Fruit fly (Drosophila melanogaster) whole organism, embryonic: ENCODE measurements around the gene lbl.
A peak's percentile ranks its signal among the peaks of the same experiment; 100 is the strongest.

Experiments
- BtbVII ChIP-seq: fragments of 200-800 bp; sonication (Bioruptor generic); optimal IDR thresholded peaks from 3 replicates; lab custom pipeline; 2017; ENCODE audit warnings: missing biosample characterization, mild to moderate bottlenecking, missing genetic modification characterization
- CG10543 ChIP-seq: fragments of 200-800 bp; sonication (Bioruptor generic); optimal IDR thresholded peaks from 3 replicates; lab custom pipeline; 2017; ENCODE audit warnings: missing biosample characterization, mild to moderate bottlenecking, missing genetic modification characterization, moderate library complexity
- CG12104 ChIP-seq: fragments of 200-800 bp; sonication (Bioruptor generic); optimal IDR thresholded peaks from 3 replicates; lab custom pipeline; 2016; ENCODE audit warnings: missing biosample characterization, missing genetic modification characterization
- CG12391 ChIP-seq: fragments of 200-800 bp; sonication (Bioruptor generic); optimal IDR thresholded peaks from 3 replicates; lab custom pipeline; 2018; ENCODE audit warnings: missing biosample characterization, mild to moderate bottlenecking, missing genetic modification characterization, moderate library complexity
- CG12942 ChIP-seq: fragments of 200-800 bp; sonication (Bioruptor generic); optimal IDR thresholded peaks from 3 replicates; lab custom pipeline; 2016; ENCODE audit warnings: missing biosample characterization, missing genetic modification characterization
- CG15011 ChIP-seq: fragments of 200-800 bp; sonication (Bioruptor generic); optimal IDR thresholded peaks from 3 replicates; lab custom pipeline; 2018; ENCODE audit warnings: missing biosample characterization, mild to moderate bottlenecking, missing genetic modification characterization
- CG16815 ChIP-seq: fragments of 200-800 bp; sonication (Bioruptor generic); optimal IDR thresholded peaks from 3 replicates; lab custom pipeline; 2017; ENCODE audit warnings: missing biosample characterization, mild to moderate bottlenecking, missing genetic modification characterization
- CG17361 ChIP-seq: fragments of 200-800 bp; sonication (Bioruptor generic); IDR thresholded peaks from 3 replicates; pipeline ENCODE4 v1.3.6; 2022; ENCODE audit warnings: missing biosample characterization, missing genetic modification characterization
- CG17385 ChIP-seq: fragments of 200-800 bp; sonication (Bioruptor generic); optimal IDR thresholded peaks from 3 replicates; lab custom pipeline; 2018; ENCODE audit warnings: missing biosample characterization, mild to moderate bottlenecking, missing genetic modification characterization
- CG17568 ChIP-seq: fragments of 200-800 bp; sonication (Bioruptor generic); optimal IDR thresholded peaks from 2 replicates; lab custom pipeline; 2018; ENCODE audit warnings: missing biosample characterization, mild to moderate bottlenecking, missing genetic modification characterization, moderate library complexity
- CG18011 ChIP-seq: fragments of 200-800 bp; sonication (Bioruptor generic); optimal IDR thresholded peaks from 2 replicates; lab custom pipeline; 2017; ENCODE audit warnings: missing biosample characterization, missing genetic modification characterization, mild to moderate bottlenecking, moderate library complexity, missing genotype
- CG18262 ChIP-seq: fragments of 200-800 bp; optimal IDR thresholded peaks from 3 replicates; lab custom pipeline; 2019; ENCODE audit warnings: missing biosample characterization, mild to moderate bottlenecking, missing genetic modification characterization, moderate library complexity
- CG2116 ChIP-seq: fragments of 200-800 bp; sonication (Bioruptor generic); optimal IDR thresholded peaks from 3 replicates; lab custom pipeline; 2018; ENCODE audit warnings: missing biosample characterization, mild to moderate bottlenecking, missing genetic modification characterization
- CG2199 ChIP-seq: fragments of 200-800 bp; sonication (Bioruptor generic); IDR thresholded peaks from 3 replicates; pipeline ENCODE4 v1.3.6; 2022; ENCODE audit warnings: missing biosample characterization, missing genetic modification characterization
- CG3065 ChIP-seq: fragments of 200-800 bp; sonication (Bioruptor generic); optimal IDR thresholded peaks from 2 replicates; lab custom pipeline; 2016; ENCODE audit warnings: missing biosample characterization, missing genetic modification characterization
- CG4730 ChIP-seq: fragments of 200-800 bp; sonication (Bioruptor generic); IDR thresholded peaks from 2 replicates; pipeline ENCODE4 v1.3.6; 2022; ENCODE audit warnings: missing biosample characterization, missing genetic modification characterization
- CG4820 ChIP-seq: fragments of 200-800 bp; sonication (Bioruptor generic); optimal IDR thresholded peaks from 3 replicates; lab custom pipeline; 2016; ENCODE audit warnings: missing biosample characterization, missing genetic modification characterization
- CG5180 ChIP-seq: fragments of 200-800 bp; sonication (Bioruptor generic); optimal IDR thresholded peaks from 3 replicates; lab custom pipeline; 2017; ENCODE audit warnings: missing biosample characterization, missing genetic modification characterization, mild to moderate bottlenecking, moderate library complexity, missing genetic modification reagents
- CG6254 ChIP-seq: fragments of 200-800 bp; sonication (Bioruptor generic); optimal IDR thresholded peaks from 3 replicates; lab custom pipeline; 2017; ENCODE audit warnings: mild to moderate bottlenecking, missing biosample characterization, missing genetic modification reagents, missing genetic modification characterization
- CG7271 ChIP-seq: fragments of 200-800 bp; sonication (Bioruptor generic); optimal IDR thresholded peaks from 2 replicates; lab custom pipeline; 2018; ENCODE audit warnings: missing biosample characterization, mild to moderate bottlenecking, missing genetic modification characterization, moderate library complexity
- CG8944 ChIP-seq: fragments of 200-800 bp; sonication (Bioruptor generic); optimal IDR thresholded peaks from 3 replicates; lab custom pipeline; 2016; ENCODE audit warnings: missing biosample characterization, missing genetic modification characterization
- Fer1 ChIP-seq: fragments of 200-800 bp; sonication (Bioruptor generic); optimal IDR thresholded peaks from 2 replicates; lab custom pipeline; 2017; ENCODE audit warnings: missing biosample characterization, mild to moderate bottlenecking, missing genetic modification characterization
- MBD-R2 ChIP-seq: fragments of 200-800 bp; sonication (Bioruptor generic); IDR thresholded peaks from 2 replicates; pipeline ENCODE4 v1.3.6; 2022; ENCODE audit warnings: missing biosample characterization, missing genetic modification characterization
- Nf-YB ChIP-seq: fragments of 200-800 bp; sonication (Bioruptor generic); optimal IDR thresholded peaks from 3 replicates; lab custom pipeline; 2019; ENCODE audit warnings: missing biosample characterization, mild to moderate bottlenecking, missing genetic modification characterization, moderate library complexity
- Poxn ChIP-seq: fragments of 200-800 bp; sonication (Bioruptor generic); IDR thresholded peaks from 2 replicates; pipeline ENCODE4 v1.3.6; 2022; ENCODE audit warnings: missing biosample characterization, missing genetic modification characterization
- Tbp ChIP-seq: fragments of >200 bp; optimal IDR thresholded peaks from 2 replicates; lab custom pipeline; 2018; ENCODE audit warnings: missing biosample characterization, missing genetic modification characterization
- abd-A ChIP-seq: fragments of 200-800 bp; sonication (Bioruptor generic); optimal IDR thresholded peaks from 3 replicates; lab custom pipeline; 2019; ENCODE audit warnings: missing biosample characterization, mild to moderate bottlenecking, missing genetic modification characterization, moderate library complexity
- btn ChIP-seq: fragments of 200-800 bp; sonication (Bioruptor generic); optimal IDR thresholded peaks from 2 replicates; lab custom pipeline; 2016; ENCODE audit warnings: missing biosample characterization, missing genetic modification characterization
- corto ChIP-seq: fragments of 200-800 bp; sonication (Bioruptor generic); optimal IDR thresholded peaks from 2 replicates; lab custom pipeline; 2016; ENCODE audit warnings: missing biosample characterization, mild to moderate bottlenecking, missing genetic modification characterization, moderate library complexity
- crol ChIP-seq: fragments of 200-800 bp; sonication (Bioruptor generic); IDR thresholded peaks from 2 replicates; pipeline ENCODE4 v1.3.6; 2022; ENCODE audit warnings: missing biosample characterization, missing genetic modification characterization
- dpn ChIP-seq, 2 experiments: fragments of 200-800 bp; sonication (Bioruptor generic); optimal IDR thresholded peaks; 3 replicates each; lab custom pipeline; 2016; ENCODE audit warnings: missing biosample characterization in 2 of 2, missing genetic modification characterization in 2 of 2
- ems ChIP-seq: fragments of 200-800 bp; sonication (Bioruptor generic); optimal IDR thresholded peaks from 3 replicates; lab custom pipeline; 2016; ENCODE audit warnings: missing biosample characterization, missing genetic modification characterization
- en ChIP-seq: fragments of 200-800 bp; sonication (Bioruptor generic); optimal IDR thresholded peaks from 2 replicates; lab custom pipeline; 2016; ENCODE audit warnings: missing biosample characterization, missing genetic modification characterization
- eyg ChIP-seq: fragments of 200-800 bp; sonication (Bioruptor generic); optimal IDR thresholded peaks from 3 replicates; lab custom pipeline; 2016; ENCODE audit warnings: missing biosample characterization, missing genetic modification characterization
- gsb-n ChIP-seq: fragments of 200-800 bp; sonication (Bioruptor generic); optimal IDR thresholded peaks from 3 replicates; lab custom pipeline; 2018; ENCODE audit warnings: missing biosample characterization, mild to moderate bottlenecking, missing genetic modification characterization
- inv ChIP-seq: fragments of 200-800 bp; sonication (Bioruptor generic); IDR thresholded peaks from 2 replicates; pipeline ENCODE4 v1.3.6; 2022; ENCODE audit warnings: missing biosample characterization, missing genetic modification characterization; ENCODE audit not compliant: partially characterized antibody
- lab ChIP-seq: fragments of 200-800 bp; sonication (Bioruptor generic); optimal IDR thresholded peaks from 3 replicates; lab custom pipeline; 2017; ENCODE audit warnings: missing biosample characterization, missing genetic modification characterization, mild to moderate bottlenecking, moderate library complexity, missing genetic modification reagents
- lov ChIP-seq, 2 experiments: fragments of 200-800 bp in 1 of 2; fragments of >200 bp in 1 of 2; sonication (Bioruptor generic) in 1 of 2; IDR thresholded peaks in 1 of 2; optimal IDR thresholded peaks in 1 of 2; 2 replicates in 1 of 2; 3 replicates in 1 of 2; pipeline versions ENCODE4 v1.3.6 to Lab custom; 2017 to 2022; ENCODE audit warnings: missing biosample characterization in 1 of 2, missing genetic modification characterization in 1 of 2
- maf-S ChIP-seq: fragments of 200-800 bp; sonication (Bioruptor generic); optimal IDR thresholded peaks from 2 replicates; lab custom pipeline; 2016; ENCODE audit warnings: missing biosample characterization, missing genetic modification characterization
- nom ChIP-seq: fragments of 200-800 bp; sonication (Bioruptor generic); optimal IDR thresholded peaks from 2 replicates; lab custom pipeline; 2017; ENCODE audit warnings: missing biosample characterization, missing genetic modification characterization, mild to moderate bottlenecking, moderate library complexity, missing genetic modification reagents
- otp ChIP-seq: fragments of 200-800 bp; sonication (Bioruptor generic); IDR thresholded peaks from 3 replicates; pipeline ENCODE4, ENCODE4 v1.3.6; 2022; ENCODE audit warnings: missing biosample characterization, missing genetic modification characterization
- pros ChIP-seq: fragments of 200-800 bp; sonication (Bioruptor generic); optimal IDR thresholded peaks from 3 replicates; lab custom pipeline; 2019; ENCODE audit warnings: missing biosample characterization, mild to moderate bottlenecking, missing genetic modification characterization, moderate library complexity
- tll ChIP-seq, 2 experiments: fragments of 200-800 bp in 1 of 2; fragments of >200 bp in 1 of 2; sonication (Bioruptor generic) in 1 of 2; optimal IDR thresholded peaks; 2 replicates each; lab custom pipeline; 2017 to 2019; ENCODE audit warnings: missing biosample characterization in 2 of 2, missing genetic modification characterization in 2 of 2, mild to moderate bottlenecking in 1 of 2, moderate library complexity in 1 of 2
- unc-4 ChIP-seq: fragments of 200-800 bp; sonication (Bioruptor generic); IDR thresholded peaks from 2 replicates; pipeline ENCODE4 v1.3.6; 2022; ENCODE audit warnings: missing biosample characterization, missing genetic modification characterization; ENCODE audit not compliant: partially characterized antibody
- zen2 ChIP-seq: fragments of 200-800 bp; sonication (Bioruptor generic); IDR thresholded peaks from 3 replicates; pipeline ENCODE4 v1.3.6; 2022; ENCODE audit warnings: missing biosample characterization, missing genetic modification characterization; ENCODE audit not compliant: partially characterized antibody

Gene lbl

DNA sequence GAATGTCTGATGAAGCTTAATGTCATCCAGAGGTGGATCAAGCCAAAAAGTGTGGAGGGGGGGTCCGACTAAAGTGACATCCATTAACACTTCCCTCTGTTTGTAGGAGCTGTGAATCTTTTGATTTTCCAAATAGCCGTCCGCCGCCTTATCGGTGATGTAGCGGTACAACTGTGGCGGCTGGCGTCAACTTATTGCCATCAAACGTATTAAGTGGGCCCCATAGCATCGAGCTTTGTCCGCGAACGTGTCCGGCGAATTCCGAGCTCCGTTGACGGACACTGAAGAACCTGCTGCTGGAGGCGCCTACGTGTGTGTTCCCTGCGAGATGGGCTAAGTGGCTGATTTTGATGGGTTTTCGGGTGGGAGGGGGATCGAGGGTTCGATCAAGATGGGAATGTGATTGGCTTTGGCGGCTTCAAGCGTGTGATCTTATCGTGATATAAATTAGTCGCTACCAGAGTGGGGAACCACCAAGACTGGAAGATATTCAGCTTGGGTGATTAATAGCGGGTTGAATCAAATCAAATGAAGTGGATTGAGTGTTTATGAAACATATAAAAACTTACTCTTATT lies 3.7 kb upstream of the lbl start (continued):
- no peak for TF ChIP-seq zen2 (GFP tag; lab: Robert Waterston, UW)
- peak; percentile 83 for TF ChIP-seq CG18011
- no peak for TF ChIP-seq CG12104 (GFP tag; lab: Kevin White, UChicago)
- no peak for TF ChIP-seq Fer1 (GFP tag; lab: Kevin White, UChicago)
- no peak for TF ChIP-seq lab
- no peak for TF ChIP-seq CG18262 (tag; lab: Kevin White, UChicago)
- TF ChIP-seq inv (GFP tag; lab: Robert Waterston, UW), result no peak
- no peak for TF ChIP-seq Tbp (GFP tag; lab: Kevin White, UChicago)
- TF ChIP-seq CG12391 (tag; lab: Kevin White, UChicago), result no peak
- no peak for TF ChIP-seq CG15011 (GFP tag; lab: Kevin White, UChicago)
- no peak for TF ChIP-seq CG3065

dm6 chr3R:21426795-21427194 lies 7.1 kb downstream of the lbl start:
- TF ChIP-seq tll (GFP tag; optimal IDR thresholded peaks at IDR 0.05; lab: Kevin White, UChicago) (peak in 1 of 2 experiments; percentile 88), Nf-YB (GFP tag; lab: Kevin White, UChicago) (peak; percentile 12), CG2116 (GFP tag; lab: Kevin White, UChicago) (no peak), corto (GFP tag; lab: Kevin White, UChicago) (no peak), unc-4 (GFP tag; lab: Robert Waterston, UW) (no peak), MBD-R2 (GFP tag; lab: Robert Waterston, UW) (no peak), CG5180 (GFP tag; lab: Kevin White, UChicago) (no peak), gsb-n (tag; lab: Kevin White, UChicago) (peak; percentile 86), crol (peak; percentile 30; the same call in 1 of the 2 replicates), CG7271 (tag; lab: Kevin White, UChicago) (no peak), pros (GFP tag; lab: Kevin White, UChicago) (peak; percentile 55), eyg (GFP tag; lab: Kevin White, UChicago) (no peak), abd-A (tag; lab: Kevin White, UChicago) (peak; percentile 5), CG10543 (GFP tag; lab: Kevin White, UChicago) (no peak), zen2 (GFP tag; lab: Robert Waterston, UW) (no peak), CG12942 (GFP tag; lab: Kevin White, UChicago) (no peak), CG4820 (GFP tag; lab: Kevin White, UChicago) (no peak), CG2199 (GFP tag; lab: Robert Waterston, UW) (peak; percentile 68; the same call in 2 of the 3 replicates)

DNA sequence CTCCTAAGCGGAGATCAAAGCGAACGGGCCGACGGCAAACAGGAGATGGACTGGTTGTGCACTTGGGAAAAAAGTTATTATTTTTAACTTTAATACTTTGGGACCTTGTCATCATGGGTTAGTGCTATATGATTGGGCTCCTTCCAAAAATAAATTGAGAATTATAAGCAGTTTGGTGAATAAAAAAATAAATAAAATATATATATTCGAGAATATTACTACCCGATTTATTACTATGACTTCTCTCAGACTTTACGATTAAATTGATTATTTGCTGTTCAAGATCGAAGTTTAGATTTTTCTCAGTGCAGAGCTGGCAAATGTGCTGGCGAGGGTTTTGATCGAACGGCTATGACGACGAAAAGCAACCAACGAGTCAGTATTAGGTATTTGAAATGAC lies 14.0 kb downstream of the lbl start:
- TF ChIP-seq CG4730 (GFP tag; lab: Robert Waterston, UW) (no peak), gsb-n (tag; lab: Kevin White, UChicago) (peak; percentile 29), Poxn (GFP tag; lab: Robert Waterston, UW) (no peak), BtbVII (GFP tag; lab: Kevin White, UChicago) (peak; percentile 34), ems (GFP tag; lab: Kevin White, UChicago) (no peak), corto (GFP tag; lab: Kevin White, UChicago) (no peak), lov (optimal IDR thresholded peaks at IDR 0.05; lab: Kevin White, UChicago) (no peak), lov (GFP tag; IDR thresholded peaks at IDR 0.05; lab: Robert Waterston, UW) (no peak), en (GFP tag; lab: Kevin White, UChicago) (no peak), CG6254 (peak; percentile 33), zen2 (GFP tag; lab: Robert Waterston, UW) (no peak), CG16815 (GFP tag; lab: Kevin White, UChicago) (peak; percentile 19), otp (no peak), btn (GFP tag; lab: Kevin White, UChicago) (no peak), CG17361 (GFP tag; lab: Robert Waterston, UW) (peak; percentile 73), lab (peak; percentile 54), nom (GFP tag; lab: Kevin White, UChicago) (no peak), CG17385 (GFP tag; lab: Kevin White, UChicago) (no peak), CG8944 (no peak), dpn (GFP tag; optimal IDR thresholded peaks at IDR 0.05; lab: Kevin White, UChicago) (no peak), maf-S (GFP tag; lab: Kevin White, UChicago) (no peak), CG17568 (no peak)
